Worm (Caenorhabditis elegans) whole organism, L2 larva: ENCODE results near the gene fbxb-114.
"Not testable (repeated sequence)": the region's sequence is repeated elsewhere in the genome, so short reads cannot be mapped to it uniquely, and the experiment has no call there.

ENCODE experiments used
- F13H6.1 ChIP-seq: sonication (generic microtip); optimal IDR thresholded peaks from 2 replicates; lab custom pipeline; 2016; ENCODE audit warnings: missing genetic modification characterization, missing compliant biosample characterization
- R02D3.7 ChIP-seq: fragments of 150-350 bp; optimal IDR thresholded peaks from 2 replicates; lab custom pipeline; 2014; ENCODE audit warnings: missing biosample characterization, missing genetic modification characterization
- ZK546.5 ChIP-seq: sonication (generic microtip); optimal IDR thresholded peaks from 2 replicates; lab custom pipeline; 2017; ENCODE audit warnings: missing biosample characterization, missing genetic modification characterization
- alr-1 ChIP-seq: fragments of 150-350 bp; optimal IDR thresholded peaks from 2 replicates; lab custom pipeline; 2014; ENCODE audit warnings: missing biosample characterization, missing genetic modification characterization
- ama-1 ChIP-seq: fragments of 150-350 bp; optimal IDR thresholded peaks from 2 replicates; lab custom pipeline; 2018; ENCODE audit warnings: inconsistent platforms
- blmp-1 ChIP-seq: sonication (generic microtip); optimal IDR thresholded peaks from 2 replicates; lab custom pipeline; 2017; ENCODE audit warnings: missing genetic modification characterization, mild to moderate bottlenecking, missing compliant biosample characterization, antibody characterized with exemption, moderate library complexity; ENCODE audit not compliant: insufficient read depth
- ceh-82 ChIP-seq: fragments of 150-350 bp; optimal IDR thresholded peaks from 2 replicates; lab custom pipeline; 2014; ENCODE audit warnings: missing biosample characterization, missing genetic modification characterization
- crh-2 ChIP-seq: sonication (generic microtip); optimal IDR thresholded peaks from 2 replicates; lab custom pipeline; 2017; ENCODE audit warnings: missing biosample characterization, missing genetic modification characterization
- dmd-4 ChIP-seq: sonication (generic microtip); optimal IDR thresholded peaks from 2 replicates; lab custom pipeline; 2017; ENCODE audit warnings: missing biosample characterization, missing genetic modification characterization
- egl-27 ChIP-seq: sonication (generic microtip); optimal IDR thresholded peaks from 3 replicates; lab custom pipeline; 2017; ENCODE audit warnings: missing biosample characterization, missing genetic modification reagents, missing genetic modification characterization
- elt-3 ChIP-seq: sonication (generic microtip); optimal IDR thresholded peaks from 2 replicates; lab custom pipeline; 2017; ENCODE audit warnings: missing biosample characterization, missing genetic modification characterization
- gmeb-1 ChIP-seq: fragments of 150-350 bp; optimal IDR thresholded peaks from 2 replicates; lab custom pipeline; 2014; ENCODE audit warnings: missing biosample characterization, missing genetic modification characterization
- lin-11 ChIP-seq: fragments of 150-350 bp; sonication (generic microtip); optimal IDR thresholded peaks from 2 replicates; lab custom pipeline; 2014; ENCODE audit warnings: missing biosample characterization, missing genetic modification characterization, inconsistent platforms, mixed read lengths
- lin-13 ChIP-seq: fragments of 150-350 bp; optimal IDR thresholded peaks from 2 replicates; lab custom pipeline; 2014; ENCODE audit warnings: missing biosample characterization, missing genetic modification reagents, missing genetic modification characterization
- lin-39 ChIP-seq: fragments of 150-350 bp; optimal IDR thresholded peaks from 2 replicates; lab custom pipeline; 2014; ENCODE audit warnings: missing biosample characterization, missing genetic modification reagents, missing genetic modification characterization
- mbf-1 ChIP-seq: sonication (generic microtip); optimal IDR thresholded peaks from 2 replicates; lab custom pipeline; 2017; ENCODE audit warnings: missing biosample characterization, missing genetic modification characterization
- mdl-1 ChIP-seq, 2 experiments: fragments of 150-350 bp in 1 of 2; sonication (generic microtip) in 1 of 2; optimal IDR thresholded peaks; 2 replicates each; lab custom pipeline; 2017; ENCODE audit warnings: missing biosample characterization in 2 of 2, missing genetic modification characterization in 2 of 2
- nhr-10 ChIP-seq: sonication (generic microtip); optimal IDR thresholded peaks from 2 replicates; lab custom pipeline; 2017; ENCODE audit warnings: missing biosample characterization, missing genetic modification characterization
- nhr-12 ChIP-seq: fragments of 150-350 bp; optimal IDR thresholded peaks from 2 replicates; lab custom pipeline; 2014; ENCODE audit warnings: missing biosample characterization, missing genetic modification characterization
- nhr-129 ChIP-seq: fragments of 150-350 bp; optimal IDR thresholded peaks from 2 replicates; lab custom pipeline; 2014; ENCODE audit warnings: missing biosample characterization, missing genetic modification characterization
- nhr-21 ChIP-seq: fragments of 150-350 bp; optimal IDR thresholded peaks from 2 replicates; lab custom pipeline; 2014; ENCODE audit warnings: missing biosample characterization, missing genetic modification characterization
- nhr-25 ChIP-seq: fragments of 150-350 bp; sonication (generic microtip); optimal IDR thresholded peaks from 3 replicates; lab custom pipeline; 2014; ENCODE audit warnings: missing biosample characterization, missing genetic modification characterization
- nhr-6 ChIP-seq: fragments of 150-350 bp; optimal IDR thresholded peaks from 2 replicates; lab custom pipeline; 2014; ENCODE audit warnings: missing biosample characterization, missing genetic modification characterization
- nhr-77 ChIP-seq: fragments of 150-350 bp; optimal IDR thresholded peaks from 2 replicates; lab custom pipeline; 2014; ENCODE audit warnings: missing biosample characterization, missing genetic modification characterization
- peb-1 ChIP-seq: fragments of 150-350 bp; optimal IDR thresholded peaks from 2 replicates; lab custom pipeline; 2014; ENCODE audit warnings: missing biosample characterization, missing genetic modification characterization
- sem-4 ChIP-seq: fragments of 150-350 bp; optimal IDR thresholded peaks from 2 replicates; lab custom pipeline; 2014; ENCODE audit warnings: missing biosample characterization, missing genetic modification reagents, missing genetic modification characterization
- sma-9 ChIP-seq, 2 experiments: fragments of 150-350 bp in 1 of 2; sonication (generic microtip) in 1 of 2; optimal IDR thresholded peaks; 2 replicates each; lab custom pipeline; 2014 to 2016; ENCODE audit warnings: missing genetic modification characterization in 2 of 2, mild to moderate bottlenecking in 1 of 2, missing biosample characterization in 1 of 2, missing compliant biosample characterization in 1 of 2, missing genetic modification reagents in 1 of 2, moderate library complexity in 1 of 2
- snpc-4 ChIP-seq: fragments of 150-350 bp; optimal IDR thresholded peaks from 2 replicates; lab custom pipeline; 2014; ENCODE audit warnings: missing biosample characterization, missing genetic modification characterization
- unc-39 ChIP-seq: fragments of 150-350 bp; optimal IDR thresholded peaks from 2 replicates; lab custom pipeline; 2014; ENCODE audit warnings: missing biosample characterization, missing genetic modification characterization
- unc-55 ChIP-seq: fragments of 150-350 bp; sonication (generic microtip); optimal IDR thresholded peaks from 3 replicates; lab custom pipeline; 2014; ENCODE audit warnings: missing biosample characterization, missing genetic modification reagents, missing genetic modification characterization
- unc-62 ChIP-seq: fragments of 150-350 bp; optimal IDR thresholded peaks from 2 replicates; lab custom pipeline; 2014; ENCODE audit warnings: missing biosample characterization, missing genetic modification reagents, missing genetic modification characterization
- ztf-1 ChIP-seq: fragments of 200-800 bp; sonication (Bioruptor generic); conservative IDR thresholded peaks from 2 replicates; pipeline ENCODE4 v1.3.6; 2022; ENCODE audit warnings: missing genetic modification characterization, missing compliant biosample characterization
- ztf-11 ChIP-seq: sonication (generic microtip); optimal IDR thresholded peaks from 2 replicates; lab custom pipeline; 2017; ENCODE audit warnings: missing biosample characterization, missing genetic modification characterization
- ztf-4 ChIP-seq: fragments of 150-350 bp; optimal IDR thresholded peaks from 2 replicates; lab custom pipeline; 2014; ENCODE audit warnings: missing biosample characterization, missing genetic modification characterization

fbxb-114 gene

ce11 chrX:16880426-16880825, 41.2 kb upstream of the fbxb-114 start, which contains the start of gene acs-9:
Gene acs-9 (minus strand): TSS chrX:16880526.
- TF ChIP-seq ceh-82 (tag; lab: Kevin White, UChicago) = no peak
- no peak for TF ChIP-seq peb-1 (tag; lab: Kevin White, UChicago)
- no peak for TF ChIP-seq alr-1

- not testable (repeated sequence) for TF ChIP-seq sem-4, ceh-82, nhr-21 (tag; lab: Kevin White, UChicago)
Measured at ce11 chrX:16883426-16883825, 38.2 kb upstream of the fbxb-114 start, which contains the start of gene Y13C8A.1. Gene Y13C8A.1 (plus strand): TSS chrX:16883726.

ce11 chrX:16884075-16884474, 37.6 kb upstream of the fbxb-114 start:
- TF ChIP-seq ceh-82 (tag; lab: Kevin White, UChicago) = no peak
- TF ChIP-seq ztf-1 (GFP tag; lab: Robert Waterston, UW) = no peak
- no peak for TF ChIP-seq nhr-21 (tag; lab: Kevin White, UChicago)
- TF ChIP-seq lin-13 (GFP tag; lab: Kevin White, UChicago) = no peak
- TF ChIP-seq unc-62 = no peak
- no peak for TF ChIP-seq nhr-12 (tag; lab: Kevin White, UChicago)
- no peak for TF ChIP-seq nhr-6 (tag; lab: Kevin White, UChicago)
- TF ChIP-seq dmd-4 (tag; lab: Kevin White, UChicago) = no peak
- TF ChIP-seq mbf-1 (tag; lab: Kevin White, UChicago) = no peak
- no peak for TF ChIP-seq ztf-11 (tag; lab: Kevin White, UChicago)

ce11 chrX:16891683-16892082, 29.9 kb upstream of the fbxb-114 start, which contains the start of gene F39F10.3:
Gene F39F10.3 (plus strand): TSS chrX:16891983.
- TF ChIP-seq nhr-77 (tag; lab: Kevin White, UChicago) (no peak), lin-13 (GFP tag; lab: Kevin White, UChicago) (no peak), F13H6.1 (no peak), ZK546.5 (no peak), ama-1 (lab: Kevin White, UChicago) (no peak), mdl-1 (tag; optimal IDR thresholded peaks at IDR 0.05; lab: Kevin White, UChicago) (no peak), elt-3 (tag; lab: Kevin White, UChicago) (no peak), ceh-82 (tag; lab: Kevin White, UChicago) (no peak), unc-55 (GFP tag; lab: Kevin White, UChicago) (no peak), R02D3.7 (tag; lab: Kevin White, UChicago) (no peak), blmp-1 (tag; lab: Kevin White, UChicago) (no peak), nhr-10 (no peak), lin-39 (tag; lab: Kevin White, UChicago) (no peak), unc-39 (tag; lab: Kevin White, UChicago) (no peak), nhr-21 (tag; lab: Kevin White, UChicago) (no peak), snpc-4 (tag; lab: Kevin White, UChicago) (no peak)
- TF ChIP-seq, all 48 proteins: peak for 0

- TF ChIP-seq lin-11 (tag; lab: Kevin White, UChicago) = no peak
- no peak for TF ChIP-seq mdl-1 (tag; optimal IDR thresholded peaks at IDR 0.05; lab: Kevin White, UChicago)
- TF ChIP-seq nhr-12 (tag; lab: Kevin White, UChicago) = no peak
- TF ChIP-seq unc-62 = no peak
- TF ChIP-seq nhr-25 = no peak
- no peak for TF ChIP-seq gmeb-1 (tag; lab: Kevin White, UChicago)
- no peak for TF ChIP-seq ama-1 (lab: Kevin White, UChicago)
- no peak for TF ChIP-seq F13H6.1
- TF ChIP-seq ztf-4 (tag; lab: Kevin White, UChicago) = no peak
- TF ChIP-seq, all 48 proteins: peak for 0
Measured at ce11 chrX:16893767-16894166, 27.9 kb upstream of the fbxb-114 start.

ce11 chrX:16894577-16894976, 27.1 kb upstream of the fbxb-114 start, which contains the start of gene F39F10.2:
Gene F39F10.2 (plus strand): TSS chrX:16894877.
- TF ChIP-seq mbf-1 (tag; lab: Kevin White, UChicago) (no peak), nhr-25 (no peak), egl-27 (tag; lab: Kevin White, UChicago) (no peak), sma-9 (GFP tag; optimal IDR thresholded peaks at IDR 0.05; lab: Kevin White, UChicago) (no peak), sma-9 (tag; optimal IDR thresholded peaks at IDR 0.05; lab: Kevin White, UChicago) (no peak), crh-2 (tag; lab: Kevin White, UChicago) (no peak), gmeb-1 (tag; lab: Kevin White, UChicago) (no peak), nhr-129 (tag; lab: Kevin White, UChicago) (no peak)
- TF ChIP-seq, all 48 proteins: peak for 0
